Worm (Caenorhabditis elegans): ENCODE measurements around the gene ceh-1.

- TF ChIP-seq dmd-4 (tag; optimal IDR thresholded peaks at IDR 0.05) (no peak), elt-3 (tag; optimal IDR thresholded peaks at IDR 0.05) (no peak), unc-62 (GFP tag; optimal IDR thresholded peaks at IDR 0.05) (no peak), ztf-11 (tag; optimal IDR thresholded peaks at IDR 0.05) (no peak), nhr-237 (tag; optimal IDR thresholded peaks at IDR 0.05) (no peak), ztf-4 (tag; optimal IDR thresholded peaks at IDR 0.05) (no peak)
Measured at ce11 chrX:4699411-4700050, 45.6 kb upstream of the ceh-1 start, which contains the start of gene hyl-2.

All from whole organism, L2 larva.